Worm (Caenorhabditis elegans) whole organism, L3 larva: Measurements from ENCODE around the gene Y54G2A.76.

Experiments
- R02D3.7 ChIP-seq: fragments of 150-350 bp; optimal IDR thresholded peaks from 2 replicates; lab custom pipeline; 2014; ENCODE audit warnings: missing biosample characterization, missing genetic modification characterization
- ZK546.5 ChIP-seq: sonication (generic microtip); optimal IDR thresholded peaks from 2 replicates; lab custom pipeline; 2017; ENCODE audit warnings: missing biosample characterization, missing genetic modification characterization
- aly-2 ChIP-seq: fragments of 150-350 bp; optimal IDR thresholded peaks from 2 replicates; lab custom pipeline; 2014; ENCODE audit warnings: missing biosample characterization, missing genetic modification characterization
- ama-1 ChIP-seq: fragments of 150-350 bp; optimal IDR thresholded peaks from 2 replicates; lab custom pipeline; 2018
- ceh-16 ChIP-seq: sonication (generic microtip); optimal IDR thresholded peaks from 2 replicates; lab custom pipeline; 2017; ENCODE audit warnings: missing biosample characterization, missing genetic modification characterization
- ceh-28 ChIP-seq: fragments of 150-350 bp; optimal IDR thresholded peaks from 2 replicates; lab custom pipeline; 2014; ENCODE audit warnings: missing biosample characterization, missing genetic modification reagents, missing genetic modification characterization
- ceh-82 ChIP-seq: fragments of 150-350 bp; optimal IDR thresholded peaks from 2 replicates; lab custom pipeline; 2014; ENCODE audit warnings: missing biosample characterization, missing genetic modification characterization
- ceh-9 ChIP-seq: sonication (generic microtip); optimal IDR thresholded peaks from 2 replicates; lab custom pipeline; 2018; ENCODE audit warnings: missing biosample characterization, missing genetic modification characterization
- daf-12 ChIP-seq: fragments of 150-350 bp; optimal IDR thresholded peaks from 2 replicates; lab custom pipeline; 2014; ENCODE audit warnings: missing biosample characterization, missing genetic modification reagents, missing genetic modification characterization
- egl-27 ChIP-seq: sonication (generic microtip); optimal IDR thresholded peaks from 4 replicates; lab custom pipeline; 2017; ENCODE audit warnings: missing biosample characterization, missing genetic modification reagents, missing genetic modification characterization
- egl-5 ChIP-seq: fragments of 150-350 bp; optimal IDR thresholded peaks from 2 replicates; lab custom pipeline; 2017; ENCODE audit warnings: missing biosample characterization, missing genetic modification reagents, missing genetic modification characterization, inconsistent platforms
- elt-1 ChIP-seq: fragments of 150-350 bp; optimal IDR thresholded peaks from 2 replicates; lab custom pipeline; 2014; ENCODE audit warnings: missing biosample characterization, missing genetic modification characterization
- elt-2 ChIP-seq: sonication (generic microtip); optimal IDR thresholded peaks from 2 replicates; lab custom pipeline; 2016; ENCODE audit warnings: missing genetic modification reagents, mild to moderate bottlenecking, missing genetic modification characterization, missing compliant biosample characterization
- elt-3 ChIP-seq, 3 experiments: fragments of 150-350 bp in 1 of 3; sonication (generic microtip) in 2 of 3; optimal IDR thresholded peaks; 2 replicates in 2 of 3; 4 replicates in 1 of 3; lab custom pipeline; 2014 to 2017; ENCODE audit warnings: missing biosample characterization in 3 of 3, missing genetic modification characterization in 3 of 3
- hmg-11 ChIP-seq: sonication (generic microtip); optimal IDR thresholded peaks from 2 replicates; lab custom pipeline; 2016; ENCODE audit warnings: missing genetic modification characterization, missing compliant biosample characterization
- jun-1 ChIP-seq: fragments of 150-350 bp; optimal IDR thresholded peaks from 2 replicates; lab custom pipeline; 2014; ENCODE audit warnings: missing biosample characterization, missing genetic modification reagents, missing genetic modification characterization
- lin-15B ChIP-seq: fragments of 150-350 bp; optimal IDR thresholded peaks from 2 replicates; lab custom pipeline; 2014; ENCODE audit warnings: missing biosample characterization, missing genetic modification characterization
- lin-39 ChIP-seq: fragments of 150-350 bp; optimal IDR thresholded peaks from 2 replicates; lab custom pipeline; 2018; ENCODE audit warnings: missing biosample characterization, missing genetic modification reagents, missing genetic modification characterization
- lsy-12 ChIP-seq: sonication (generic microtip); optimal IDR thresholded peaks from 2 replicates; lab custom pipeline; 2016; ENCODE audit warnings: mild to moderate bottlenecking, missing genetic modification characterization, missing compliant biosample characterization
- mml-1 ChIP-seq: fragments of 150-350 bp; sonication (generic microtip); optimal IDR thresholded peaks from 3 replicates; lab custom pipeline; 2014; ENCODE audit warnings: missing biosample characterization, missing genetic modification characterization
- nfya-1 ChIP-seq: sonication (generic microtip); optimal IDR thresholded peaks from 2 replicates; lab custom pipeline; 2017; ENCODE audit warnings: missing genetic modification characterization, mild to moderate bottlenecking, missing compliant biosample characterization, antibody characterized with exemption, moderate library complexity; ENCODE audit not compliant: insufficient read depth
- nhr-23 ChIP-seq: fragments of 150-350 bp; optimal IDR thresholded peaks from 2 replicates; lab custom pipeline; 2014; ENCODE audit warnings: missing biosample characterization, missing genetic modification reagents, missing genetic modification characterization
- nhr-237 ChIP-seq: fragments of 150-350 bp; optimal IDR thresholded peaks from 2 replicates; lab custom pipeline; 2014; ENCODE audit warnings: missing biosample characterization, missing genetic modification characterization
- nhr-25 ChIP-seq: sonication (generic microtip); optimal IDR thresholded peaks from 2 replicates; lab custom pipeline; 2017; ENCODE audit warnings: missing biosample characterization, missing genetic modification characterization
- nhr-28 ChIP-seq: fragments of 150-350 bp; optimal IDR thresholded peaks from 2 replicates; lab custom pipeline; 2014; ENCODE audit warnings: missing biosample characterization, missing genetic modification characterization
- nhr-67 ChIP-seq: fragments of 150-350 bp; optimal IDR thresholded peaks from 2 replicates; lab custom pipeline; 2014; ENCODE audit warnings: missing biosample characterization, missing genetic modification characterization
- pha-4 ChIP-seq: fragments of 150-350 bp; optimal IDR thresholded peaks from 2 replicates; lab custom pipeline; 2014; ENCODE audit warnings: missing biosample characterization, missing genetic modification reagents, missing genetic modification characterization
- pqm-1 ChIP-seq: fragments of 150-350 bp; optimal IDR thresholded peaks from 2 replicates; lab custom pipeline; 2017; ENCODE audit warnings: missing biosample characterization, missing genetic modification characterization, inconsistent platforms
- sea-2 ChIP-seq: fragments of 150-350 bp; sonication (generic microtip); optimal IDR thresholded peaks from 4 replicates; lab custom pipeline; 2014; ENCODE audit warnings: missing biosample characterization, missing genetic modification reagents, missing genetic modification characterization
- tbx-2 ChIP-seq: sonication (generic microtip); optimal IDR thresholded peaks from 2 replicates; lab custom pipeline; 2016; ENCODE audit warnings: mild to moderate bottlenecking, missing genetic modification characterization, missing compliant biosample characterization
- unc-39 ChIP-seq: sonication (generic microtip); optimal IDR thresholded peaks from 4 replicates; lab custom pipeline; 2017; ENCODE audit warnings: missing biosample characterization, missing genetic modification characterization
- unc-62 ChIP-seq: fragments of 150-350 bp; sonication (generic microtip); optimal IDR thresholded peaks from 4 replicates; lab custom pipeline; 2014; ENCODE audit warnings: missing biosample characterization, missing genetic modification reagents, missing genetic modification characterization
- ztf-11 ChIP-seq: fragments of 150-350 bp; optimal IDR thresholded peaks from 2 replicates; lab custom pipeline; 2014; ENCODE audit warnings: missing biosample characterization, missing genetic modification characterization
- ztf-4 ChIP-seq: fragments of 150-350 bp; optimal IDR thresholded peaks from 2 replicates; lab custom pipeline; 2014; ENCODE audit warnings: missing biosample characterization, missing genetic modification characterization

Gene Y54G2A.76

DNA sequence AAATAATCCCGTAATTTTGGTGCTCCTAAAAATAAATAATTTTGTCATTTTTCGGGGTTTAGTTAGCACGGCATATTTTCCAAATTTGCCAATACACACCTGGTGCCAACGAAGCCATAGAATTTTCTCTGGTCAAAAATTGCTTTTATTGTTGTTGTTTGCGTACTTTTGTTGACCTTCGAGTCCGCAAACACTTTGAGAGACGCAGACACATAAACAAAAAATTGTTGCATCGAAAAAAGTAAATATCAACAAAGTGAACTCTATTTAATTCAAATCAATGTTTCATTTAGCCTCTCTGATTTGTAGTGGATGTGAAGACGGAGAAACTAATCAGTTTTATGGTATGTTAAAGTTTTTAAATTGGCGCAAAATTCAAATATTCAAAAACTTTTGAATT is 37.1 kb downstream of the Y54G2A.76 start, which contains the start of gene Y54G2A.40:
Gene Y54G2A.40, plus strand, starts transcription at position 213 of the 400 bp plus-strand sequence.
- no peak for TF ChIP-seq lin-39
- no peak for TF ChIP-seq nhr-25 (tag; lab: Kevin White, UChicago)
- no peak for TF ChIP-seq ama-1 (lab: Kevin White, UChicago)
- TF ChIP-seq daf-12, result no peak
- TF ChIP-seq ceh-82 (tag; lab: Kevin White, UChicago), result no peak
- no peak for TF ChIP-seq mml-1 (tag; lab: Kevin White, UChicago)
- TF ChIP-seq pha-4 (tag; lab: Kevin White, UChicago), result peak; percentile 98
- TF ChIP-seq sea-2, result no peak
- peak; percentile 36 for TF ChIP-seq lin-15B
- TF ChIP-seq ceh-28, result no peak
- no peak for TF ChIP-seq unc-62
- TF ChIP-seq elt-2 (tag; lab: Kevin White, UChicago), result peak; percentile 9
- TF ChIP-seq ztf-11, result no peak

DNA sequence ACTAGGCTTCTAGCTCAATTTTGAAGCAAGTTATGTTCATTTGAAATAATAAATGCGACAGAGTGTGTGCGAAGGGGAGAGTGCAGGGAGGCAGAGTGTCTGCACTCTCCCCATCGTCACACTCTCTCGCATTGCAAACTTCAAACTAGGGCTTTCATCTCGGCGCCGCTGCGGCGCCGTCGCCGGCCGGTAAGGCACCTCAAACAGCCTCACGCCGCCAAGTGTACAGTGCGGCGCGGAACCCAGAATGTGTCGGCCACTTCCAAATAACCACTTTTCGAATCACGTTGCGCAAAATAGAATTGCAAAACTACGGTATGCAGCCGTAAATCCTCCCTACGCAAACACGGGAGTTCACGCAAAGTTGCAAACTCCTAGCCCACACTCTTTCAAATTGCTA is 40.1 kb downstream of the Y54G2A.76 start:
- no peak for TF ChIP-seq unc-62
- no peak for TF ChIP-seq nfya-1 (tag; lab: Kevin White, UChicago)
- TF ChIP-seq nhr-237, result no peak
- TF ChIP-seq jun-1 (tag; lab: Kevin White, UChicago), result no peak
- no peak for TF ChIP-seq nhr-23
- no peak for TF ChIP-seq elt-2 (tag; lab: Kevin White, UChicago)
- no peak for TF ChIP-seq aly-2 (tag; lab: Kevin White, UChicago)
- TF ChIP-seq elt-3 (tag; optimal IDR thresholded peaks at IDR 0.05; lab: Kevin White, UChicago), result no peak
- no peak for TF ChIP-seq egl-27
- no peak for TF ChIP-seq hmg-11 (tag; lab: Kevin White, UChicago)
- no peak for TF ChIP-seq elt-1 (tag; lab: Kevin White, UChicago)
- no peak for TF ChIP-seq ztf-4 (tag; lab: Kevin White, UChicago)
- TF ChIP-seq ztf-11, result no peak
- TF ChIP-seq lsy-12 (tag; lab: Kevin White, UChicago), result no peak
- TF ChIP-seq R02D3.7 (tag; lab: Kevin White, UChicago), result no peak
- no peak for TF ChIP-seq nhr-67
- no peak for TF ChIP-seq ceh-9 (tag; lab: Kevin White, UChicago)
- no peak for TF ChIP-seq nhr-28 (tag; lab: Kevin White, UChicago)
- no peak for TF ChIP-seq ceh-16 (tag; lab: Kevin White, UChicago)
- TF ChIP-seq, all 47 proteins: peak for 0

ce11 chrIV:2850586-2850985 is 41.4 kb downstream of the Y54G2A.76 start, which contains the start of gene clec-85:
clec-85 (plus strand) TSS chrIV:2850886.
- TF ChIP-seq pha-4 (tag; lab: Kevin White, UChicago), result no peak
- TF ChIP-seq lin-39, result no peak
- TF ChIP-seq nhr-67, result no peak

ce11 chrIV:2851625-2852024 is 42.4 kb downstream of the Y54G2A.76 start:
- TF ChIP-seq ama-1 (lab: Kevin White, UChicago) (no peak), pqm-1 (tag; lab: Kevin White, UChicago) (no peak), elt-3 (tag; optimal IDR thresholded peaks at IDR 0.05; lab: Kevin White, UChicago) (no peak), nfya-1 (tag; lab: Kevin White, UChicago) (no peak), unc-62 (no peak)

DNA sequence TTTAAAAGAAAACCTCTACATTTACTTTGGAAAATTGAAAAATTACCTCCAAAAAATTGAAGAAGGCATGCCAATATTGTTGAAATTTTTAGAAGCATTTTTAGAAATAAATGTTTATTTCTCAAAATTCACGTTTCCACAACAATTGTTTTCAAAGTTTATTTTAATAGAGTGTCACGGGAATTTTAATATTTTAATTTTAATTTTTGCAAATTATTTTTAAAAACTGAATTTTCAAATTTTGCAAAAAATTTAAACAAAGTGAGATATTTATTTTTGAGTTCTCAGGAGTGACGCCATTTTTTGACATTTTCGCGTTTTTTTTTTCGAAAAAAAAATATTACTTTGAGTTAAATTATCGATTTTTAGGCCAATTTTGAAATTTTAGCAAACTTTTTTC is 44.0 kb downstream of the Y54G2A.76 start, which contains the start of gene Y54G2A.49:
Gene Y54G2A.49, minus strand, starts transcription at position 101 of the 400 bp plus-strand sequence.
- TF ChIP-seq egl-5 (tag; lab: Kevin White, UChicago) (no peak), sea-2 (no peak), hmg-11 (tag; lab: Kevin White, UChicago) (no peak), nhr-237 (no peak), tbx-2 (tag; lab: Kevin White, UChicago) (no peak), ZK546.5 (tag; lab: Kevin White, UChicago) (no peak), elt-2 (tag; lab: Kevin White, UChicago) (no peak), ceh-28 (no peak), unc-39 (tag; lab: Kevin White, UChicago) (no peak), ceh-9 (tag; lab: Kevin White, UChicago) (no peak)
